Worm (Caenorhabditis elegans) whole organism, L3 larva: ENCODE results near the gene irld-66.

ENCODE experiments used
- ama-1 ChIP-seq: fragments of 150-350 bp; optimal IDR thresholded peaks from 2 replicates; lab custom pipeline; 2018
- fkh-10 ChIP-seq: sonication (generic microtip); optimal IDR thresholded peaks from 2 replicates; lab custom pipeline; 2017; ENCODE audit warnings: missing biosample characterization, missing genetic modification reagents, missing genetic modification characterization
- lsy-12 ChIP-seq: sonication (generic microtip); optimal IDR thresholded peaks from 2 replicates; lab custom pipeline; 2016; ENCODE audit warnings: mild to moderate bottlenecking, missing genetic modification characterization, missing compliant biosample characterization
- nhr-25 ChIP-seq: sonication (generic microtip); optimal IDR thresholded peaks from 2 replicates; lab custom pipeline; 2017; ENCODE audit warnings: missing biosample characterization, missing genetic modification characterization

DNA sequence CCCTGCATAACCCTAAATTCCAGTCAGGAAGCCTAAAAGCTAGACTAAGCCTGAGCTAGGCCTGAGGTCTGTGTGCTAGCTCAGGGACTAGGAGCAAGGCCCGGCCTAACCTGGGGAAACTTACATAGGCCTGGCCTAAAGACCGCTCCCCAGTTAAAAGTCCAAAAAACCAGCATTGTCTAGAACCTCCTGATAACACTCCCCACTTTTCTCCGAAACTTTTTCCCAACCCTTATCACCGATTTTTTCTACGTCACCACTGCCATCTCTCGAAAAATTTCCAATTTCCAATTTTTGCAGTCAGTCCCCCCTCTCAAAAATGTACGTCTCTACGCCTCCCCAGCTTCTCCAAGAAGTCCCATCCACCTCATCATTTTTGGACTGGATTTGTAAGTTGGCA lies 17.0 kb downstream of the irld-66 start, which contains the start of gene ZK355.2:
- no peak for TF ChIP-seq ama-1 (lab: Kevin White, UChicago)
- no peak for TF ChIP-seq lsy-12 (tag; lab: Kevin White, UChicago)
- TF ChIP-seq fkh-10 (GFP tag; lab: Kevin White, UChicago), result no peak
- TF ChIP-seq nhr-25 (tag; lab: Kevin White, UChicago), result no peak
